Fruit fly (Drosophila melanogaster) whole organism, embryonic: Measurements from ENCODE around the gene CG11741.
A peak's percentile ranks its signal among the peaks of the same experiment; 100 is the strongest.

ENCODE experiments used
- Antp ChIP-seq: fragments of 200-800 bp; sonication (Bioruptor generic); optimal IDR thresholded peaks from 3 replicates; lab custom pipeline; 2016; ENCODE audit warnings: missing biosample characterization, missing genetic modification characterization
- CG11696 ChIP-seq: fragments of 200-800 bp; sonication (Bioruptor generic); IDR thresholded peaks from 2 replicates; pipeline ENCODE4 v1.3.6; 2022; ENCODE audit warnings: missing biosample characterization, missing genetic modification characterization
- CG11723 ChIP-seq: fragments of 200-800 bp; sonication (Bioruptor generic); optimal IDR thresholded peaks from 2 replicates; lab custom pipeline; 2017; ENCODE audit warnings: missing biosample characterization, mild to moderate bottlenecking, missing genetic modification characterization
- CG12155 ChIP-seq: fragments of 200-800 bp; sonication (Bioruptor generic); optimal IDR thresholded peaks from 3 replicates; lab custom pipeline; 2016; ENCODE audit warnings: missing biosample characterization, missing genetic modification characterization
- CG1233 ChIP-seq: fragments of 200-800 bp; sonication (Bioruptor generic); optimal IDR thresholded peaks from 4 replicates; lab custom pipeline; 2018; ENCODE audit warnings: missing biosample characterization, mild to moderate bottlenecking, missing genetic modification characterization
- CG13424 ChIP-seq: fragments of 200-800 bp; sonication (Bioruptor generic); optimal IDR thresholded peaks from 2 replicates; lab custom pipeline; 2019; ENCODE audit warnings: missing biosample characterization, mild to moderate bottlenecking, missing genetic modification characterization, moderate library complexity
- CG16779 ChIP-seq: fragments of 200-800 bp; sonication (Bioruptor generic); IDR thresholded peaks from 2 replicates; pipeline ENCODE4 v1.3.6; 2022; ENCODE audit warnings: missing biosample characterization, missing genetic modification characterization
- CG1832 ChIP-seq: fragments of 200-800 bp; sonication (Bioruptor generic); optimal IDR thresholded peaks from 2 replicates; lab custom pipeline; 2017; ENCODE audit warnings: missing biosample characterization, mild to moderate bottlenecking, missing genetic modification characterization, inconsistent platforms
- CG18764 ChIP-seq: fragments of 200-800 bp; sonication (Bioruptor generic); optimal IDR thresholded peaks from 3 replicates; lab custom pipeline; 2016; ENCODE audit warnings: missing biosample characterization, missing genetic modification characterization
- CG2116 ChIP-seq: fragments of 200-800 bp; sonication (Bioruptor generic); optimal IDR thresholded peaks from 3 replicates; lab custom pipeline; 2018; ENCODE audit warnings: missing biosample characterization, mild to moderate bottlenecking, missing genetic modification characterization
- CG2129 ChIP-seq: fragments of 200-800 bp; sonication (Bioruptor generic); IDR thresholded peaks from 2 replicates; pipeline ENCODE4 v1.3.6; 2022; ENCODE audit warnings: missing biosample characterization, missing genetic modification characterization; ENCODE audit not compliant: partially characterized antibody
- CG31224 ChIP-seq: fragments of 200-800 bp; sonication (Bioruptor generic); IDR thresholded peaks from 2 replicates; pipeline ENCODE4 v1.3.6; 2022; ENCODE audit warnings: missing biosample characterization, missing genetic modification characterization
- CG3281 ChIP-seq: fragments of 200-800 bp; sonication (Bioruptor generic); optimal IDR thresholded peaks from 3 replicates; lab custom pipeline; 2017; ENCODE audit warnings: missing biosample characterization, mild to moderate bottlenecking, missing genetic modification characterization
- CG4730 ChIP-seq: fragments of 200-800 bp; sonication (Bioruptor generic); IDR thresholded peaks from 2 replicates; pipeline ENCODE4 v1.3.6; 2022; ENCODE audit warnings: missing biosample characterization, missing genetic modification characterization
- CG5245 ChIP-seq: fragments of 200-800 bp; sonication (Bioruptor generic); optimal IDR thresholded peaks from 3 replicates; lab custom pipeline; 2016; ENCODE audit warnings: missing biosample characterization, missing genetic modification characterization
- CG6854 ChIP-seq: fragments of 200-800 bp; sonication (Bioruptor generic); optimal IDR thresholded peaks from 3 replicates; lab custom pipeline; 2017; ENCODE audit warnings: missing biosample characterization, mild to moderate bottlenecking, missing genetic modification characterization
- CG7372 ChIP-seq: fragments of 200-800 bp; sonication (Bioruptor generic); IDR thresholded peaks from 2 replicates; pipeline ENCODE4 v1.3.6; 2022; ENCODE audit warnings: missing biosample characterization, missing genetic modification characterization
- CG7786 ChIP-seq: fragments of 200-800 bp; sonication (Bioruptor generic); optimal IDR thresholded peaks from 2 replicates; lab custom pipeline; 2016; ENCODE audit warnings: missing biosample characterization, missing genetic modification characterization
- CG9215 ChIP-seq: fragments of 200-800 bp; sonication (Bioruptor generic); IDR thresholded peaks from 2 replicates; pipeline ENCODE4 v1.3.6; 2022; ENCODE audit warnings: missing biosample characterization, missing genetic modification characterization
- CG9876 ChIP-seq: fragments of 200-800 bp; sonication (Bioruptor generic); optimal IDR thresholded peaks from 2 replicates; lab custom pipeline; 2016; ENCODE audit warnings: missing biosample characterization, missing genetic modification characterization
- CTCF ChIP-seq: fragments of 200-800 bp; sonication (Bioruptor generic); optimal IDR thresholded peaks from 2 replicates; lab custom pipeline; 2017; ENCODE audit warnings: missing biosample characterization, mild to moderate bottlenecking, missing genetic modification characterization, moderate library complexity
- CoRest ChIP-seq: fragments of 200-800 bp; sonication (Bioruptor generic); optimal IDR thresholded peaks from 3 replicates; lab custom pipeline; 2018; ENCODE audit warnings: missing biosample characterization, mild to moderate bottlenecking, missing genetic modification characterization, moderate library complexity
- H15 ChIP-seq: fragments of 200-800 bp; sonication (Bioruptor generic); IDR thresholded peaks from 3 replicates; pipeline ENCODE4 v1.3.6; 2022; ENCODE audit warnings: missing biosample characterization, missing genetic modification characterization
- HHEX ChIP-seq: fragments of 200-800 bp; sonication (Bioruptor generic); optimal IDR thresholded peaks from 3 replicates; lab custom pipeline; 2017; ENCODE audit warnings: missing biosample characterization, mild to moderate bottlenecking, missing genetic modification characterization, missing genetic modification reagents
- HLH3B ChIP-seq: fragments of 200-800 bp; sonication (Bioruptor generic); IDR thresholded peaks from 2 replicates; pipeline ENCODE4 v1.3.6; 2022; ENCODE audit warnings: missing biosample characterization, missing genetic modification characterization
- HLH4C ChIP-seq: fragments of 200-800 bp; sonication (Bioruptor generic); IDR thresholded peaks from 3 replicates; pipeline ENCODE4 v1.3.6; 2022; ENCODE audit warnings: missing biosample characterization, missing genetic modification characterization; ENCODE audit not compliant: partially characterized antibody
- Hr78 ChIP-seq, 2 experiments: fragments of 200-800 bp in 1 of 2; fragments of >200 bp in 1 of 2; sonication (Bioruptor generic) in 1 of 2; optimal IDR thresholded peaks; 2 replicates each; lab custom pipeline; 2017 to 2019; ENCODE audit warnings: missing biosample characterization in 2 of 2, missing genetic modification characterization in 2 of 2, mild to moderate bottlenecking in 1 of 2, moderate library complexity in 1 of 2
- Med ChIP-seq: fragments of 200-800 bp; sonication (Bioruptor generic); peaks from one replicate; lab custom pipeline; 2016; ENCODE audit warnings: missing biosample characterization, missing genetic modification characterization, mild to moderate bottlenecking, inconsistent platforms, moderate library complexity
- NK7.1 ChIP-seq: fragments of 200-800 bp; sonication (Bioruptor generic); optimal IDR thresholded peaks from 3 replicates; lab custom pipeline; 2016; ENCODE audit warnings: missing biosample characterization, missing genetic modification characterization
- Pdp1 ChIP-seq, 2 experiments: fragments of 200-800 bp; sonication (Bioruptor generic); optimal IDR thresholded peaks; 3 replicates each; lab custom pipeline; 2016; ENCODE audit warnings: missing biosample characterization in 2 of 2, missing genetic modification characterization in 2 of 2, mild to moderate bottlenecking in 1 of 2, moderate library complexity in 1 of 2
- al ChIP-seq: fragments of 200-800 bp; sonication (Bioruptor generic); IDR thresholded peaks from 2 replicates; pipeline ENCODE4 v1.3.6; 2022; ENCODE audit warnings: missing biosample characterization, missing genetic modification characterization
- aop ChIP-seq: fragments of 200-800 bp; sonication (Bioruptor generic); IDR thresholded peaks from 2 replicates; pipeline ENCODE4 v1.3.6; 2022; ENCODE audit warnings: missing biosample characterization, missing genetic modification characterization
- ci ChIP-seq: fragments of 200-800 bp; sonication (Bioruptor generic); IDR thresholded peaks from 3 replicates; pipeline ENCODE4 v1.3.6; 2022; ENCODE audit warnings: missing biosample characterization, missing genetic modification characterization
- crc ChIP-seq: fragments of 200-800 bp; sonication (Bioruptor generic); optimal IDR thresholded peaks from 2 replicates; lab custom pipeline; 2016; ENCODE audit warnings: missing biosample characterization, missing genetic modification characterization
- croc ChIP-seq: fragments of 200-800 bp; sonication (Bioruptor generic); conservative IDR thresholded peaks from 3 replicates; pipeline ENCODE4 v1.3.6; 2022; ENCODE audit warnings: missing biosample characterization, missing genetic modification characterization
- dm ChIP-seq: fragments of 200-800 bp; sonication (Bioruptor generic); optimal IDR thresholded peaks from 3 replicates; lab custom pipeline; 2016; ENCODE audit warnings: missing biosample characterization, missing genetic modification characterization
- dmrt99B ChIP-seq: fragments of 200-800 bp; sonication (Bioruptor generic); optimal IDR thresholded peaks from 2 replicates; lab custom pipeline; 2018; ENCODE audit warnings: missing biosample characterization, mild to moderate bottlenecking, missing genetic modification characterization, moderate library complexity
- emc ChIP-seq: fragments of 200-800 bp; sonication (Bioruptor generic); optimal IDR thresholded peaks from 2 replicates; lab custom pipeline; 2016; ENCODE audit warnings: missing biosample characterization, missing genetic modification characterization
- esg ChIP-seq: fragments of 200-800 bp; sonication (Bioruptor generic); conservative IDR thresholded peaks from 2 replicates; pipeline ENCODE4 v1.3.6; 2022; ENCODE audit warnings: missing biosample characterization, missing genetic modification characterization
- insv ChIP-seq, 2 experiments: fragments of 200-800 bp; sonication (Bioruptor generic); optimal IDR thresholded peaks; 3 replicates each; lab custom pipeline; 2016 to 2018; ENCODE audit warnings: missing biosample characterization in 2 of 2, missing genetic modification characterization in 2 of 2
- lilli ChIP-seq: fragments of 200-800 bp; sonication (Bioruptor generic); optimal IDR thresholded peaks from 3 replicates; lab custom pipeline; 2016; ENCODE audit warnings: missing biosample characterization, missing genetic modification characterization
- peb ChIP-seq: fragments of 200-800 bp; sonication (Bioruptor generic); IDR thresholded peaks from 2 replicates; pipeline ENCODE4 v1.3.6; 2022; ENCODE audit warnings: missing biosample characterization, missing genetic modification characterization
- pho ChIP-seq: fragments of 200-800 bp; sonication (Bioruptor generic); optimal IDR thresholded peaks from 2 replicates; lab custom pipeline; 2016; ENCODE audit warnings: missing biosample characterization, missing genetic modification characterization
- ro ChIP-seq: fragments of 200-800 bp; sonication (Bioruptor generic); IDR thresholded peaks from 2 replicates; pipeline ENCODE4 v1.3.6; 2022; ENCODE audit warnings: missing biosample characterization, missing genetic modification characterization
- sd ChIP-seq: fragments of 200-800 bp; sonication (Bioruptor generic); optimal IDR thresholded peaks from 3 replicates; lab custom pipeline; 2018; ENCODE audit warnings: missing biosample characterization, mild to moderate bottlenecking, missing genetic modification characterization, moderate library complexity
- sens ChIP-seq: fragments of 200-800 bp; sonication (Bioruptor generic); peaks from one replicate; lab custom pipeline; 2016; ENCODE audit warnings: missing biosample characterization, missing genetic modification characterization
- seq ChIP-seq: fragments of 200-800 bp; sonication (Bioruptor generic); IDR thresholded peaks from 2 replicates; pipeline ENCODE4 v1.3.6; 2022; ENCODE audit warnings: missing biosample characterization, missing genetic modification characterization
- shn ChIP-seq: fragments of 200-800 bp; sonication (Bioruptor generic); optimal IDR thresholded peaks from 3 replicates; lab custom pipeline; 2016; ENCODE audit warnings: missing biosample characterization, missing genetic modification characterization
- sisA ChIP-seq: fragments of 200-800 bp; sonication (Bioruptor generic); IDR thresholded peaks from 2 replicates; pipeline ENCODE4 v1.3.6; 2022; ENCODE audit warnings: missing biosample characterization, missing genetic modification characterization
- so ChIP-seq: fragments of 200-800 bp; sonication (Bioruptor generic); IDR thresholded peaks from 3 replicates; pipeline ENCODE4 v1.3.6; 2022; ENCODE audit warnings: missing biosample characterization, missing genetic modification characterization
- ssp ChIP-seq: fragments of 200-800 bp; sonication (Bioruptor generic); IDR thresholded peaks from 2 replicates; pipeline ENCODE4 v1.3.6; 2022; ENCODE audit warnings: missing biosample characterization, missing genetic modification characterization
- twi ChIP-seq: fragments of 200-800 bp; optimal IDR thresholded peaks from 2 replicates; lab custom pipeline; 2019; ENCODE audit warnings: missing biosample characterization, mild to moderate bottlenecking, missing genetic modification characterization, moderate library complexity
- unpg ChIP-seq: fragments of 200-800 bp; sonication (Bioruptor generic); optimal IDR thresholded peaks from 3 replicates; lab custom pipeline; 2018; ENCODE audit warnings: missing biosample characterization, mild to moderate bottlenecking, missing genetic modification characterization, moderate library complexity

The CG11741 gene

dm6 chr3R:8524277-8524676 is 4.4 kb downstream of the CG11741 start (continued):
- TF ChIP-seq twi (tag; lab: Kevin White, UChicago) (no peak), CG16779 (GFP tag; lab: Robert Waterston, UW) (no peak), H15 (GFP tag; lab: Robert Waterston, UW) (no peak), HLH3B (0 out of 2 replicates have a peak, but pooled peaks have one; percentile 24), CG11723 (no peak), dm (no peak), Med (peak; percentile 90), ssp (GFP tag; lab: Robert Waterston, UW) (no peak), emc (no peak), pho (GFP tag; lab: Kevin White, UChicago) (no peak), CG4730 (no peak), HHEX (GFP tag; lab: Kevin White, UChicago) (peak; percentile 33), Hr78 (GFP tag; optimal IDR thresholded peaks at IDR 0.05; lab: Kevin White, UChicago) (peak in 1 of 2 experiments; percentile 50), shn (GFP tag; lab: Kevin White, UChicago) (no peak), esg (GFP tag; lab: Robert Waterston, UW) (0 out of 2 replicates have a peak, but pooled peaks have one; percentile 5), dmrt99B (tag; lab: Kevin White, UChicago) (peak; percentile 30), CoRest (peak; percentile 11), Pdp1 (GFP tag; optimal IDR thresholded peaks at IDR 0.05; lab: Kevin White, UChicago) (no peak), CG18764 (GFP tag; lab: Kevin White, UChicago) (no peak), HLH4C (no peak), CTCF (GFP tag; lab: Kevin White, UChicago) (no peak), crc (GFP tag; lab: Kevin White, UChicago) (no peak), insv (GFP tag; optimal IDR thresholded peaks at IDR 0.05; lab: Kevin White, UChicago) (no peak), Antp (peak; percentile 41), croc (GFP tag; lab: Robert Waterston, UW) (no peak), aop (GFP tag; lab: Robert Waterston, UW) (no peak), so (0 out of 3 replicates have a peak, but pooled peaks have one; percentile 26), lilli (GFP tag; lab: Kevin White, UChicago) (peak; percentile 62), peb (no peak), ci (peak; percentile 63), ro (GFP tag; lab: Robert Waterston, UW) (no peak), CG9876 (no peak), NK7.1 (no peak), CG11696 (no peak), CG6854 (GFP tag; lab: Kevin White, UChicago) (no peak), sd (tag; lab: Kevin White, UChicago) (no peak), CG1832 (no peak), seq (GFP tag; lab: Robert Waterston, UW) (no peak), CG2116 (GFP tag; lab: Kevin White, UChicago) (no peak), sens (peak; percentile 68), CG12155 (GFP tag; lab: Kevin White, UChicago) (peak; percentile 1), CG5245 (GFP tag; lab: Kevin White, UChicago) (no peak), CG7786 (GFP tag; lab: Kevin White, UChicago) (peak; percentile 37), CG7372 (GFP tag; lab: Robert Waterston, UW) (0 out of 2 replicates have a peak, but pooled peaks have one; percentile 22), unpg (GFP tag; lab: Kevin White, UChicago) (no peak), CG9215 (no peak), CG31224 (GFP tag; lab: Robert Waterston, UW) (0 out of 2 replicates have a peak, but pooled peaks have one; percentile 18), CG1233 (GFP tag; lab: Kevin White, UChicago) (no peak), CG13424 (no peak), CG3281 (peak; percentile 2), CG2129 (GFP tag; lab: Robert Waterston, UW) (no peak), sisA (GFP tag; lab: Robert Waterston, UW) (peak; percentile 47; the same call in 1 of the 2 replicates), al (no peak)
